Worm (Caenorhabditis elegans) whole organism, late embryonic: ENCODE results near the gene F46C8.1.

Source experiments
- C08G9.2 ChIP-seq: sonication (generic microtip); optimal IDR thresholded peaks from 2 replicates; lab custom pipeline; 2016; ENCODE audit warnings: mild to moderate bottlenecking, missing genetic modification characterization, moderate library complexity, missing compliant biosample characterization
- K02D7.2 ChIP-seq: sonication (generic microtip); optimal IDR thresholded peaks from 2 replicates; lab custom pipeline; 2017; ENCODE audit warnings: mild to moderate bottlenecking, missing genetic modification characterization, missing compliant biosample characterization
- K09A11.1 ChIP-seq: sonication (generic microtip); optimal IDR thresholded peaks from 2 replicates; lab custom pipeline; 2017; ENCODE audit warnings: antibody characterized with exemption, mild to moderate bottlenecking, missing genetic modification characterization, missing compliant biosample characterization; ENCODE audit not compliant: insufficient read depth
- T23F11.4 ChIP-seq: fragments of 200-800 bp; sonication (Bioruptor generic); optimal IDR thresholded peaks from 2 replicates; lab custom pipeline; 2018; ENCODE audit warnings: mild to moderate bottlenecking, missing genetic modification characterization, missing compliant biosample characterization
- ahr-1 ChIP-seq: sonication (generic microtip); optimal IDR thresholded peaks from 2 replicates; lab custom pipeline; 2016; ENCODE audit warnings: missing genetic modification characterization, missing compliant biosample characterization
- ceh-18 ChIP-seq: sonication (generic microtip); optimal IDR thresholded peaks from 2 replicates; lab custom pipeline; 2016; ENCODE audit warnings: missing genetic modification characterization, missing compliant biosample characterization
- ceh-6 ChIP-seq: fragments of 200-800 bp; sonication (Bioruptor generic); optimal IDR thresholded peaks from 2 replicates; lab custom pipeline; 2018; ENCODE audit warnings: mild to moderate bottlenecking, missing genetic modification characterization, missing compliant biosample characterization
- ceh-9 ChIP-seq: sonication (generic microtip); optimal IDR thresholded peaks from 2 replicates; lab custom pipeline; 2016; ENCODE audit warnings: mild to moderate bottlenecking, missing genetic modification characterization, inconsistent platforms, missing compliant biosample characterization
- elt-2 ChIP-seq: sonication (generic microtip); optimal IDR thresholded peaks from 2 replicates; lab custom pipeline; 2016; ENCODE audit warnings: missing genetic modification reagents, missing genetic modification characterization, missing compliant biosample characterization
- elt-4 ChIP-seq: sonication (generic microtip); optimal IDR thresholded peaks from 2 replicates; lab custom pipeline; 2016; ENCODE audit warnings: missing genetic modification characterization, missing compliant biosample characterization
- fkh-6 ChIP-seq: sonication (generic microtip); optimal IDR thresholded peaks from 2 replicates; lab custom pipeline; 2016; ENCODE audit warnings: missing genetic modification characterization, missing compliant biosample characterization
- gmeb-2 ChIP-seq: sonication (generic microtip); optimal IDR thresholded peaks from 2 replicates; lab custom pipeline; 2016; ENCODE audit warnings: missing genetic modification characterization, inconsistent platforms, missing compliant biosample characterization
- hlh-13 ChIP-seq: fragments of 200-800 bp; sonication (Bioruptor generic); optimal IDR thresholded peaks from 2 replicates; lab custom pipeline; 2018; ENCODE audit warnings: mild to moderate bottlenecking, missing genetic modification characterization, missing compliant biosample characterization
- lim-6 ChIP-seq: sonication (generic microtip); optimal IDR thresholded peaks from 2 replicates; lab custom pipeline; 2016; ENCODE audit warnings: missing genetic modification characterization, missing compliant biosample characterization
- lin-11 ChIP-seq: fragments of 200-800 bp; sonication (Bioruptor generic); optimal IDR thresholded peaks from 2 replicates; lab custom pipeline; 2018; ENCODE audit warnings: mild to moderate bottlenecking, missing genetic modification characterization, missing compliant biosample characterization
- madf-2 ChIP-seq: sonication (generic microtip); optimal IDR thresholded peaks from 2 replicates; lab custom pipeline; 2017; ENCODE audit warnings: missing genetic modification characterization, missing compliant biosample characterization
- nfya-1 ChIP-seq: sonication (generic microtip); optimal IDR thresholded peaks from 2 replicates; lab custom pipeline; 2017; ENCODE audit warnings: missing genetic modification characterization, mild to moderate bottlenecking, missing compliant biosample characterization, antibody characterized with exemption, moderate library complexity
- pat-9 ChIP-seq: fragments of 200-800 bp; sonication (Bioruptor generic); optimal IDR thresholded peaks from 2 replicates; lab custom pipeline; 2018; ENCODE audit warnings: mild to moderate bottlenecking, missing genetic modification characterization, moderate library complexity, missing compliant biosample characterization
- pros-1 ChIP-seq: fragments of 150-350 bp; optimal IDR thresholded peaks from 2 replicates; lab custom pipeline; 2014; ENCODE audit warnings: missing biosample characterization, missing genetic modification reagents, missing genetic modification characterization
- ref-2 ChIP-seq: sonication (generic microtip); optimal IDR thresholded peaks from 2 replicates; lab custom pipeline; 2016; ENCODE audit warnings: missing genetic modification characterization, missing compliant biosample characterization
- rnt-1 ChIP-seq: sonication (generic microtip); optimal IDR thresholded peaks from 2 replicates; lab custom pipeline; 2016; ENCODE audit warnings: missing genetic modification characterization, missing compliant biosample characterization
- sdc-2 ChIP-seq: sonication (generic microtip); optimal IDR thresholded peaks from 2 replicates; lab custom pipeline; 2016; ENCODE audit warnings: missing genotype, missing genetic modification characterization, missing compliant biosample characterization
- sox-2 ChIP-seq: fragments of 200-800 bp; sonication (Bioruptor generic); IDR thresholded peaks from 2 replicates; pipeline ENCODE4 v1.3.6; 2022; ENCODE audit warnings: missing genetic modification reagents, missing genetic modification characterization, missing compliant biosample characterization
- syd-9 ChIP-seq: sonication (generic microtip); optimal IDR thresholded peaks from 2 replicates; lab custom pipeline; 2016; ENCODE audit warnings: mild to moderate bottlenecking, missing genetic modification characterization, moderate library complexity, missing compliant biosample characterization
- tbx-2 ChIP-seq: sonication (generic microtip); optimal IDR thresholded peaks from 2 replicates; lab custom pipeline; 2016; ENCODE audit warnings: missing genetic modification characterization, missing compliant biosample characterization
- unc-55 ChIP-seq: sonication (generic microtip); optimal IDR thresholded peaks from 2 replicates; lab custom pipeline; 2017; ENCODE audit warnings: missing biosample characterization, missing genetic modification reagents, missing genetic modification characterization
- unc-86 ChIP-seq: sonication (generic microtip); optimal IDR thresholded peaks from 2 replicates; lab custom pipeline; 2016; ENCODE audit warnings: missing genetic modification characterization, missing compliant biosample characterization
- zip-5 ChIP-seq: sonication (generic microtip); optimal IDR thresholded peaks from 2 replicates; lab custom pipeline; 2016; ENCODE audit warnings: missing genetic modification characterization, missing compliant biosample characterization
- ztf-16 ChIP-seq: sonication (generic microtip); optimal IDR thresholded peaks from 2 replicates; lab custom pipeline; 2017; ENCODE audit warnings: missing genetic modification characterization, missing compliant biosample characterization

F46C8.1 gene

ce11 chrX:7573572-7573628 lies 25.1 kb downstream of the F46C8.1 start, which contains the start of the genes unc-98 and F08C6.18:
Gene unc-98 (minus strand): TSS chrX:7573619.
Gene F08C6.18 (minus strand): TSS chrX:7573628.
- TF ChIP-seq C08G9.2 (tag; lab: Kevin White, UChicago) (no peak), syd-9 (tag; lab: Kevin White, UChicago) (no peak), zip-5 (tag; lab: Kevin White, UChicago) (no peak), ref-2 (tag; lab: Kevin White, UChicago) (no peak), T23F11.4 (GFP tag; lab: Kevin White, UChicago) (no peak), rnt-1 (no peak), hlh-13 (GFP tag; lab: Kevin White, UChicago) (peak; percentile 10)
- TF ChIP-seq, all 69 proteins: peak for 1

ce11 chrX:7573629-7574028 lies 25.4 kb downstream of the F46C8.1 start:
- TF ChIP-seq sox-2 (GFP tag; lab: Robert Waterston, UW) (no peak), rnt-1 (peak; percentile 66), ceh-18 (tag; lab: Kevin White, UChicago) (peak; percentile 71), ceh-6 (GFP tag; lab: Kevin White, UChicago) (no peak), unc-55 (GFP tag; lab: Kevin White, UChicago) (peak; percentile 9)

DNA sequence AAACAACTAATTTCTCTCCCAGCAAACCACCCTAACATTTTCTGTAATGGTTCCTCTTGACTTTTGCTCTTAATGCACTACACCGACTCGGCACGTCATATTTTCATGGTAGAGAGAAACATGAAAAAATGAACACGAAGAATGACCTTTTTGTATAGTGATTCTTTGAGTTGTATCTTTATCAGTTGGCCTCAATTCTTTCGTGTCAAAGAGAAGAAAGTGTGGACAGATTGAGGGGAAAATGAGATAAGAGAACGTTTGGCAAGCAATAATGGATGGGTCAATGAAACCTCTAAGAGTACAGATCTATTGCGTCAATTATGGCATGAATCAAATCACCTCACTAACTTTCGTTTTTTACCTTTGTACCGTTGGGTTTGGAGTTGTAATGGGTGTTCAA lies 27.7 kb downstream of the F46C8.1 start:
- TF ChIP-seq elt-2 (tag; lab: Kevin White, UChicago) = peak; percentile 77
- no peak for TF ChIP-seq madf-2 (tag; lab: Kevin White, UChicago)

- TF ChIP-seq elt-2 (tag; lab: Kevin White, UChicago) (peak; percentile 11), tbx-2 (peak; percentile 21), sdc-2 (tag; lab: Kevin White, UChicago) (no peak), nfya-1 (tag; lab: Kevin White, UChicago) (peak; percentile 4)
Observed at ce11 chrX:7577458-7578158, 29.4 kb downstream of the F46C8.1 start.

DNA sequence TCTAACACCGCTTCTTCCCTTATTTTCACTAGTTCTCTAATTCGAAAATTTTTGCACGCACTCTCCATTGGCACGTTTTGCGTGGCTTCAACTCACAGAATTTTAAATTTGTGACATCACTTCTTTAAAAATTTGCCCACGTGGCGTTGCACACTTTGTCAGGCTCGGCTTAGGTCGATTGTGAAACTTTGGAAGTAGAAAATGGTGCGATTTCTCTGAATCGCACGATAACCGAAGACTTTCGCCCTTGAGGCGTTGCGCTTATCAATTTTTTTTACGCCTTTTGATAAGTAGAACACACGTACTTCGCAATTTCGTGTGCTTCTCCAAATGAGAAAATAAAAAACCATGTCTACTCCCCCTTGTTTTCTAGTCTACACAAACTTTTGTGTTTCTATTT lies 30.1 kb downstream of the F46C8.1 start:
- TF ChIP-seq elt-2 (tag; lab: Kevin White, UChicago) = peak; percentile 5
- no peak for TF ChIP-seq pros-1 (tag; lab: Kevin White, UChicago)

- no peak for TF ChIP-seq elt-4
- TF ChIP-seq rnt-1 = no peak
- no peak for TF ChIP-seq T23F11.4 (GFP tag; lab: Kevin White, UChicago)
- TF ChIP-seq ahr-1 (tag; lab: Kevin White, UChicago) = no peak
- no peak for TF ChIP-seq ceh-9
- TF ChIP-seq nfya-1 (tag; lab: Kevin White, UChicago) = no peak
- no peak for TF ChIP-seq fkh-6
Observed at ce11 chrX:7582223-7582622, 34.0 kb downstream of the F46C8.1 start.

DNA sequence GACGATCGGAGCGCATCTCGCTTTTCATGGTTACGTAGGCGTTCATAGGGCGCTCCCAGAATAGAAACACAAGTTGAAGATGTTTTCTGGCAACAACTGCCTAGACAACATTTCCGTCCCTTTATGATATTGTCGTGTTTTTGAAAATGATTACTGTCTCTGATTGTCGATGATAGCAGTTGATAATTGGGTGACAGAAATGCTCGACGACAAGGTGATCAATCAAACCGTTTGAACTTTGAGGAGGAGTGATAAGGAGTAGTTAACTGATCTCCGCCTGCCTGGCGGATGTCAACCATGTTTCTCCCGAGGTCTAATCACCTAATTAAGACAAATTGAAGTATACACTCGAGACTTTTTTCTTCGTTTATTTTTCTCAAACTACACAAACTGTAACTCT lies 35.7 kb downstream of the F46C8.1 start:
- TF ChIP-seq lim-6 (no peak), elt-2 (tag; lab: Kevin White, UChicago) (no peak), rnt-1 (no peak), ztf-16 (no peak), unc-86 (no peak), pat-9 (tag; lab: Kevin White, UChicago) (no peak), lin-11 (no peak), sox-2 (GFP tag; lab: Robert Waterston, UW) (no peak), gmeb-2 (no peak), K02D7.2 (tag; lab: Kevin White, UChicago) (no peak), K09A11.1 (tag; lab: Kevin White, UChicago) (no peak), ahr-1 (tag; lab: Kevin White, UChicago) (no peak), T23F11.4 (GFP tag; lab: Kevin White, UChicago) (no peak), tbx-2 (no peak)
